Fruit fly (Drosophila melanogaster) whole organism, pupa: ENCODE results near the gene stas.

Source experiments
- CG13204 ChIP-seq: fragments of 200-800 bp; sonication (Bioruptor generic); optimal IDR thresholded peaks from 2 replicates; lab custom pipeline; 2018; ENCODE audit warnings: missing biosample characterization, mild to moderate bottlenecking, missing genetic modification characterization, moderate library complexity
- CG15710 ChIP-seq: fragments of 200-800 bp; sonication (Bioruptor generic); optimal IDR thresholded peaks from 2 replicates; lab custom pipeline; 2018; ENCODE audit warnings: missing biosample characterization, mild to moderate bottlenecking, missing genetic modification characterization, moderate library complexity
- CG17806 ChIP-seq: fragments of 200-800 bp; sonication (Bioruptor generic); optimal IDR thresholded peaks from 2 replicates; lab custom pipeline; 2018; ENCODE audit warnings: missing biosample characterization, mild to moderate bottlenecking, missing genetic modification characterization, moderate library complexity
- CG32121 ChIP-seq: fragments of 200-800 bp; sonication (Bioruptor generic); IDR thresholded peaks from 2 replicates; pipeline ENCODE4 v1.3.6; 2022; ENCODE audit warnings: missing biosample characterization, missing genetic modification characterization
- CG34367 ChIP-seq: fragments of 200-800 bp; sonication (Bioruptor generic); optimal IDR thresholded peaks from 2 replicates; lab custom pipeline; 2018; ENCODE audit warnings: missing biosample characterization, mild to moderate bottlenecking, missing genetic modification characterization
- CG9948 ChIP-seq: fragments of 200-800 bp; sonication (Bioruptor generic); optimal IDR thresholded peaks from 2 replicates; lab custom pipeline; 2018; ENCODE audit warnings: missing biosample characterization, mild to moderate bottlenecking, missing genetic modification characterization, moderate library complexity
- EcR ChIP-seq: fragments of 200-800 bp; sonication (Bioruptor generic); optimal IDR thresholded peaks from 3 replicates; lab custom pipeline; 2019; ENCODE audit warnings: missing biosample characterization, missing genetic modification characterization, mild to moderate bottlenecking, moderate library complexity, missing genetic modification reagents
- Ets98B ChIP-seq: fragments of 200-800 bp; sonication (Bioruptor generic); IDR thresholded peaks from 2 replicates; pipeline ENCODE4 v1.3.6; 2022; ENCODE audit warnings: missing biosample characterization, missing genetic modification characterization
- Pif1A ChIP-seq: fragments of 200-800 bp; sonication (Bioruptor generic); optimal IDR thresholded peaks from 3 replicates; lab custom pipeline; 2016; ENCODE audit warnings: missing biosample characterization, missing genetic modification characterization
- Pif1B ChIP-seq: fragments of 200-800 bp; sonication (Bioruptor generic); optimal IDR thresholded peaks from 3 replicates; lab custom pipeline; 2016; ENCODE audit warnings: missing biosample characterization, missing genetic modification characterization
- Snoo ChIP-seq: fragments of 200-800 bp; sonication (Bioruptor generic); optimal IDR thresholded peaks from 3 replicates; lab custom pipeline; 2017; ENCODE audit warnings: missing biosample characterization, mild to moderate bottlenecking, missing genetic modification characterization, inconsistent platforms

dm6 chrX:17597622-17598021, 30.1 kb downstream of the stas start:
- TF ChIP-seq CG15710 (tag; lab: Kevin White, UChicago) (no peak), Snoo (tag; lab: Kevin White, UChicago) (no peak), CG34367 (no peak), EcR (GFP tag; lab: Kevin White, UChicago) (no peak), CG32121 (GFP tag; lab: Robert Waterston, UW) (no peak), CG17806 (no peak), Pif1B (GFP tag; lab: Kevin White, UChicago) (no peak), CG9948 (no peak), Pif1A (GFP tag; lab: Kevin White, UChicago) (no peak), Ets98B (GFP tag; lab: Robert Waterston, UW) (no peak), CG13204 (GFP tag; lab: Kevin White, UChicago) (no peak)
